Worm (Caenorhabditis elegans): ENCODE results near the gene K07G6.1.
"Not testable (repeated sequence)": the region's sequence is repeated elsewhere in the genome, so short reads cannot be mapped to it uniquely, and the experiment has no call there.

DNA sequence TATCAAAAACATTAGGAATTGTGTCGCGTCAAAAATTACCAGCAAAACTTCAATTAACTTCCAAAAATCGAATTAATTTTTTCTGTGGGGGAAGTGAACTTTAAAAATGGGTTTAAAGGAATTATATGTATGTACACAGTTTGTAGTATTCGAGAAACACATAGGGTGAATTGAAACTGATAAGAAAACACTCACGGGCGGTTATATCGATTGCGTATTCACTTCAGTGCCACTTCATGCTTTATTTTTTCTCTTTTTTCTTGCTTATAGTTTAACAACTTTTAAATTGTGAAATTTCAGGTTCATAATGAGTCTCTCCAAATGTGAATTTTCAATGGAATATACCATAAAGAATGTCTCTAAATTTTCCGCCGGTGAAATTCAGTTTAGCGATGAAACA is 30.0 kb downstream of the K07G6.1 start, which contains the start of gene math-26:
- not testable (repeated sequence) for TF ChIP-seq nhr-77 (tag; optimal IDR thresholded peaks at IDR 0.05); Y55F3AM.14 (GFP tag; optimal IDR thresholded peaks at IDR 0.05); peb-1 (tag; optimal IDR thresholded peaks at IDR 0.05); nhr-12 (tag; optimal IDR thresholded peaks at IDR 0.05); nhr-25 (tag; optimal IDR thresholded peaks at IDR 0.05); lin-13 (GFP tag; optimal IDR thresholded peaks at IDR 0.05); unc-62 (GFP tag; optimal IDR thresholded peaks at IDR 0.05); aly-2 (tag; optimal IDR thresholded peaks at IDR 0.05); ama-1 (optimal IDR thresholded peaks at IDR 0.05); skn-1 (tag; optimal IDR thresholded peaks at IDR 0.05); nhr-237 (tag; optimal IDR thresholded peaks at IDR 0.05); ceh-16 (tag; optimal IDR thresholded peaks at IDR 0.05); lsy-2 (tag; optimal IDR thresholded peaks at IDR 0.05); ztf-11 (tag; optimal IDR thresholded peaks at IDR 0.05)
